Worm (Caenorhabditis elegans) whole organism, late embryonic: ENCODE results near the gene nhr-267.
"Not testable (repeated sequence)": the region's sequence is repeated elsewhere in the genome, so short reads cannot be mapped to it uniquely, and the experiment has no call there.

ENCODE experiments used
- C08G9.2 ChIP-seq: sonication (generic microtip); optimal IDR thresholded peaks from 2 replicates; lab custom pipeline; 2016; ENCODE audit warnings: mild to moderate bottlenecking, missing genetic modification characterization, moderate library complexity, missing compliant biosample characterization
- T23F11.4 ChIP-seq: fragments of 200-800 bp; sonication (Bioruptor generic); optimal IDR thresholded peaks from 2 replicates; lab custom pipeline; 2018; ENCODE audit warnings: mild to moderate bottlenecking, missing genetic modification characterization, missing compliant biosample characterization
- ama-1 ChIP-seq: fragments of 150-350 bp; optimal IDR thresholded peaks from 2 replicates; lab custom pipeline; 2014
- ceh-14 ChIP-seq: sonication (generic microtip); optimal IDR thresholded peaks from 2 replicates; lab custom pipeline; 2016; ENCODE audit warnings: missing genotype, missing genetic modification characterization, missing compliant biosample characterization
- ceh-2 ChIP-seq: sonication (generic microtip); optimal IDR thresholded peaks from 2 replicates; lab custom pipeline; 2016; ENCODE audit warnings: missing genotype, missing genetic modification characterization, missing compliant biosample characterization
- ceh-22 ChIP-seq: sonication (generic microtip); optimal IDR thresholded peaks from 2 replicates; lab custom pipeline; 2017; ENCODE audit warnings: missing biosample characterization, missing genetic modification characterization
- ceh-24 ChIP-seq: sonication (generic microtip); optimal IDR thresholded peaks from 2 replicates; lab custom pipeline; 2016; ENCODE audit warnings: mild to moderate bottlenecking, missing genetic modification characterization, missing compliant biosample characterization
- ceh-30 ChIP-seq: fragments of 150-350 bp; optimal IDR thresholded peaks from 2 replicates; lab custom pipeline; 2014; ENCODE audit warnings: missing biosample characterization, missing genetic modification characterization
- ceh-34 ChIP-seq: sonication (generic microtip); optimal IDR thresholded peaks from 2 replicates; lab custom pipeline; 2016; ENCODE audit warnings: mild to moderate bottlenecking, missing genetic modification characterization, missing compliant biosample characterization
- ceh-45 ChIP-seq: fragments of 200-800 bp; sonication (Bioruptor generic); IDR thresholded peaks from 2 replicates; pipeline ENCODE4 v1.3.6; 2022; ENCODE audit warnings: missing genetic modification reagents, missing genetic modification characterization, missing compliant biosample characterization
- ceh-48 ChIP-seq: sonication (generic microtip); optimal IDR thresholded peaks from 2 replicates; lab custom pipeline; 2016; ENCODE audit warnings: missing genetic modification characterization, inconsistent platforms, missing compliant biosample characterization
- ceh-6 ChIP-seq: fragments of 200-800 bp; sonication (Bioruptor generic); optimal IDR thresholded peaks from 2 replicates; lab custom pipeline; 2018; ENCODE audit warnings: mild to moderate bottlenecking, missing genetic modification characterization, missing compliant biosample characterization
- che-1 ChIP-seq: sonication (generic microtip); optimal IDR thresholded peaks from 2 replicates; lab custom pipeline; 2016; ENCODE audit warnings: mild to moderate bottlenecking, missing genetic modification characterization, missing compliant biosample characterization
- dmd-4 ChIP-seq: sonication (generic microtip); optimal IDR thresholded peaks from 2 replicates; lab custom pipeline; 2016; ENCODE audit warnings: borderline replicate concordance, missing genetic modification characterization, missing compliant biosample characterization
- elt-2 ChIP-seq: sonication (generic microtip); optimal IDR thresholded peaks from 2 replicates; lab custom pipeline; 2016; ENCODE audit warnings: missing genetic modification reagents, missing genetic modification characterization, missing compliant biosample characterization
- ets-4 ChIP-seq: sonication (generic microtip); optimal IDR thresholded peaks from 2 replicates; lab custom pipeline; 2016; ENCODE audit warnings: missing genetic modification characterization, missing compliant biosample characterization
- eyg-1 ChIP-seq: sonication (generic microtip); optimal IDR thresholded peaks from 2 replicates; lab custom pipeline; 2016; ENCODE audit warnings: missing genotype, missing genetic modification characterization, missing compliant biosample characterization
- fkh-10 ChIP-seq: fragments of 150-350 bp; optimal IDR thresholded peaks from 2 replicates; lab custom pipeline; 2014; ENCODE audit warnings: missing biosample characterization, missing genetic modification reagents, missing genetic modification characterization
- fkh-6 ChIP-seq: sonication (generic microtip); optimal IDR thresholded peaks from 2 replicates; lab custom pipeline; 2016; ENCODE audit warnings: missing genetic modification characterization, missing compliant biosample characterization
- gmeb-2 ChIP-seq: sonication (generic microtip); optimal IDR thresholded peaks from 2 replicates; lab custom pipeline; 2016; ENCODE audit warnings: missing genetic modification characterization, inconsistent platforms, missing compliant biosample characterization
- hlh-13 ChIP-seq: fragments of 200-800 bp; sonication (Bioruptor generic); optimal IDR thresholded peaks from 2 replicates; lab custom pipeline; 2018; ENCODE audit warnings: mild to moderate bottlenecking, missing genetic modification characterization, missing compliant biosample characterization
- hlh-30 ChIP-seq: sonication (generic microtip); optimal IDR thresholded peaks from 2 replicates; lab custom pipeline; 2017; ENCODE audit warnings: antibody characterized with exemption, missing genetic modification characterization, missing compliant biosample characterization; ENCODE audit not compliant: insufficient read depth
- hlh-6 ChIP-seq: sonication (generic microtip); optimal IDR thresholded peaks from 2 replicates; lab custom pipeline; 2016; ENCODE audit warnings: missing genotype, missing genetic modification characterization, missing compliant biosample characterization
- hlh-8 ChIP-seq: sonication (generic microtip); optimal IDR thresholded peaks from 2 replicates; lab custom pipeline; 2016; ENCODE audit warnings: missing genotype, missing genetic modification characterization, missing compliant biosample characterization
- lim-6 ChIP-seq: sonication (generic microtip); optimal IDR thresholded peaks from 2 replicates; lab custom pipeline; 2016; ENCODE audit warnings: missing genetic modification characterization, missing compliant biosample characterization
- mec-3 ChIP-seq: sonication (generic microtip); optimal IDR thresholded peaks from 2 replicates; lab custom pipeline; 2016; ENCODE audit warnings: borderline replicate concordance, missing genetic modification characterization, missing compliant biosample characterization
- nfya-1 ChIP-seq: sonication (generic microtip); optimal IDR thresholded peaks from 2 replicates; lab custom pipeline; 2017; ENCODE audit warnings: missing genetic modification characterization, mild to moderate bottlenecking, missing compliant biosample characterization, antibody characterized with exemption, moderate library complexity
- nhr-11 ChIP-seq: fragments of 150-350 bp; optimal IDR thresholded peaks from 2 replicates; lab custom pipeline; 2014; ENCODE audit warnings: missing biosample characterization, missing genetic modification characterization
- nhr-232 ChIP-seq: sonication (generic microtip); optimal IDR thresholded peaks from 2 replicates; lab custom pipeline; 2016; ENCODE audit warnings: missing genetic modification characterization, missing compliant biosample characterization
- npax-4 ChIP-seq: sonication (generic microtip); optimal IDR thresholded peaks from 2 replicates; lab custom pipeline; 2016; ENCODE audit warnings: missing genetic modification characterization, missing compliant biosample characterization
- pag-3 ChIP-seq: sonication (generic microtip); optimal IDR thresholded peaks from 2 replicates; lab custom pipeline; 2016; ENCODE audit warnings: missing compliant biosample characterization, missing genetic modification characterization, borderline replicate concordance
- pat-9 ChIP-seq: fragments of 200-800 bp; sonication (Bioruptor generic); optimal IDR thresholded peaks from 2 replicates; lab custom pipeline; 2018; ENCODE audit warnings: mild to moderate bottlenecking, missing genetic modification characterization, moderate library complexity, missing compliant biosample characterization
- pax-1 ChIP-seq: fragments of 150-350 bp; optimal IDR thresholded peaks from 2 replicates; lab custom pipeline; 2014; ENCODE audit warnings: missing biosample characterization, missing genetic modification characterization
- rnt-1 ChIP-seq: sonication (generic microtip); optimal IDR thresholded peaks from 2 replicates; lab custom pipeline; 2016; ENCODE audit warnings: missing genetic modification characterization, missing compliant biosample characterization
- sdc-2 ChIP-seq: sonication (generic microtip); optimal IDR thresholded peaks from 2 replicates; lab custom pipeline; 2016; ENCODE audit warnings: missing genotype, missing genetic modification characterization, missing compliant biosample characterization
- syd-9 ChIP-seq: sonication (generic microtip); optimal IDR thresholded peaks from 2 replicates; lab custom pipeline; 2016; ENCODE audit warnings: mild to moderate bottlenecking, missing genetic modification characterization, moderate library complexity, missing compliant biosample characterization
- tbx-2 ChIP-seq: sonication (generic microtip); optimal IDR thresholded peaks from 2 replicates; lab custom pipeline; 2016; ENCODE audit warnings: missing genetic modification characterization, missing compliant biosample characterization
- tbx-7 ChIP-seq: sonication (generic microtip); optimal IDR thresholded peaks from 2 replicates; lab custom pipeline; 2016; ENCODE audit warnings: missing genotype, missing genetic modification characterization, missing compliant biosample characterization
- ttx-3 ChIP-seq: sonication (generic microtip); optimal IDR thresholded peaks from 2 replicates; lab custom pipeline; 2016; ENCODE audit warnings: missing genetic modification reagents, missing genetic modification characterization, missing compliant biosample characterization
- unc-3 ChIP-seq, 2 experiments: fragments of 200-800 bp in 1 of 2; sonication (Bioruptor generic) in 1 of 2; sonication (generic microtip) in 1 of 2; conservative IDR thresholded peaks in 1 of 2; optimal IDR thresholded peaks in 1 of 2; 2 replicates each; pipeline versions ENCODE4 v1.3.6 to Lab custom; 2016 to 2022; ENCODE audit warnings: missing compliant biosample characterization in 2 of 2, missing genetic modification characterization in 2 of 2, missing genetic modification reagents in 1 of 2
- unc-42 ChIP-seq: sonication (generic microtip); optimal IDR thresholded peaks from 2 replicates; lab custom pipeline; 2016; ENCODE audit warnings: missing genotype, missing genetic modification characterization, missing compliant biosample characterization
- unc-55 ChIP-seq: sonication (generic microtip); optimal IDR thresholded peaks from 2 replicates; lab custom pipeline; 2017; ENCODE audit warnings: missing biosample characterization, missing genetic modification reagents, missing genetic modification characterization
- unc-86 ChIP-seq: sonication (generic microtip); optimal IDR thresholded peaks from 2 replicates; lab custom pipeline; 2016; ENCODE audit warnings: missing genetic modification characterization, missing compliant biosample characterization

nhr-267 gene

ce11 chrIV:9293825-9294224, 7.6 kb upstream of the nhr-267 start, which contains the start of gene nhr-264:
nhr-264 (minus strand) TSS chrIV:9293925.
- not testable (repeated sequence) for TF ChIP-seq ceh-45 (GFP tag; lab: Robert Waterston, UW); pag-3; unc-86

- TF ChIP-seq gmeb-2 (tag; lab: Kevin White, UChicago) (no peak), hlh-30 (no peak), pag-3 (no peak), dmd-4 (tag; lab: Kevin White, UChicago) (no peak), ttx-3 (tag; lab: Kevin White, UChicago) (no peak)
Observed at ce11 chrIV:9289635-9290034, 3.4 kb upstream of the nhr-267 start.

- TF ChIP-seq tbx-2 (tag; lab: Kevin White, UChicago) (no peak), dmd-4 (tag; lab: Kevin White, UChicago) (no peak), ceh-34 (tag; lab: Kevin White, UChicago) (no peak), nhr-11 (tag; lab: Kevin White, UChicago) (no peak), mec-3 (tag; lab: Kevin White, UChicago) (no peak), npax-4 (tag; lab: Kevin White, UChicago) (no peak), unc-42 (no peak), tbx-7 (tag; lab: Kevin White, UChicago) (no peak), pat-9 (tag; lab: Kevin White, UChicago) (no peak), lim-6 (tag; lab: Kevin White, UChicago) (no peak), C08G9.2 (tag; lab: Kevin White, UChicago) (no peak), nhr-232 (tag; lab: Kevin White, UChicago) (no peak), ceh-48 (tag; lab: Kevin White, UChicago) (no peak), ets-4 (no peak), pag-3 (no peak), hlh-8 (tag; lab: Kevin White, UChicago) (no peak), ceh-14 (no peak)
- TF ChIP-seq, all 69 proteins: peak for 0
Observed at ce11 chrIV:9274008-9274529, 12.1 kb downstream of the nhr-267 start, which contains the start of gene nmy-3. nmy-3 (plus strand) TSS chrIV:9274479.

DNA sequence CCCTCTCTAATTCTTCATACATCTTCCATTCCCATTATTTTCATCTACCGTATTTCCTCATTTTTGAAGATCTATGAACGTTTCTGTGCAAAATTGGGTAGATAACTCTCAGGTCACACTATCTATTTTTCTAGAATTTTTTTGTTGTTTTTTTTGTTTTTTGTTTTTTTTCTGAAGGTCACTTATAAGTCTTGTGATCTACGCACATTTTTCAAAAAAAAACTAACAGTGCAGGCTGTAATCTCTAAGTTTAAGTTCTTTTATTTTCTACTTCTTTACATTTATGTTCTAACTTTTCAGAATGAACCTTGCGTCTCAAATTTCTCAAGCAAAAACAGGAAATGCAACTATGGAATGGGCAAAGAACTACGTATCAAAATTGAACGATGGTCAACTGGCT, 16.4 kb downstream of the nhr-267 start, which contains the start of gene flh-3:
flh-3 (plus strand) TSS at position 301 of the 400 bp plus-strand sequence.
- TF ChIP-seq gmeb-2 (tag; lab: Kevin White, UChicago) (no peak), fkh-10 (GFP tag; lab: Kevin White, UChicago) (no peak), nfya-1 (no peak), unc-55 (GFP tag; lab: Kevin White, UChicago) (no peak), unc-3 (GFP tag; conservative IDR thresholded peaks at IDR 0.05; lab: Robert Waterston, UW) (no peak), unc-3 (tag; optimal IDR thresholded peaks at IDR 0.05; lab: Kevin White, UChicago) (no peak), che-1 (tag; lab: Kevin White, UChicago) (no peak), ceh-6 (GFP tag; lab: Kevin White, UChicago) (no peak), ceh-22 (tag; lab: Kevin White, UChicago) (no peak), ceh-34 (tag; lab: Kevin White, UChicago) (no peak), ama-1 (lab: Kevin White, UChicago) (no peak), fkh-6 (tag; lab: Kevin White, UChicago) (no peak), hlh-13 (GFP tag; lab: Kevin White, UChicago) (no peak), hlh-30 (no peak), ttx-3 (tag; lab: Kevin White, UChicago) (no peak), tbx-2 (tag; lab: Kevin White, UChicago) (no peak), rnt-1 (no peak)

ce11 chrIV:9268916-9269315, 17.3 kb downstream of the nhr-267 start:
- peak; percentile 54 for TF ChIP-seq hlh-6 (tag; lab: Kevin White, UChicago)
- no peak for TF ChIP-seq ceh-30 (tag; lab: Kevin White, UChicago)
- peak; percentile 4 for TF ChIP-seq syd-9 (tag; lab: Kevin White, UChicago)
- TF ChIP-seq pat-9 (tag; lab: Kevin White, UChicago): no peak
- peak; percentile 19 for TF ChIP-seq T23F11.4 (GFP tag; lab: Kevin White, UChicago)
- TF ChIP-seq ceh-24 (tag; lab: Kevin White, UChicago): no peak
- TF ChIP-seq ceh-34 (tag; lab: Kevin White, UChicago): peak; percentile 59
- TF ChIP-seq sdc-2 (tag; lab: Kevin White, UChicago): peak; percentile 65
- peak; percentile 51 for TF ChIP-seq nfya-1
- peak; percentile 59 for TF ChIP-seq eyg-1 (tag; lab: Kevin White, UChicago)
- no peak for TF ChIP-seq pax-1 (tag; lab: Kevin White, UChicago)
- no peak for TF ChIP-seq ceh-14
- peak; percentile 34 for TF ChIP-seq elt-2 (tag; lab: Kevin White, UChicago)
- TF ChIP-seq ceh-45 (GFP tag; lab: Robert Waterston, UW): no peak
- peak; percentile 1 for TF ChIP-seq rnt-1
- peak; percentile 19 for TF ChIP-seq ceh-2 (tag; lab: Kevin White, UChicago)
- TF ChIP-seq lim-6 (tag; lab: Kevin White, UChicago): no peak
